Fruit fly (Drosophila melanogaster) whole organism, pupa: ENCODE measurements around the gene tth.

Source experiments
- CG10348 ChIP-seq: fragments of 200-800 bp; sonication (Bioruptor generic); IDR thresholded peaks from 2 replicates; pipeline ENCODE4 v1.3.6; 2022; ENCODE audit warnings: missing biosample characterization, missing genetic modification characterization
- CG12605 ChIP-seq: fragments of 200-800 bp; sonication (Bioruptor generic); IDR thresholded peaks from 2 replicates; pipeline ENCODE4 v1.3.6; 2022; ENCODE audit warnings: missing biosample characterization, missing genetic modification characterization
- CG13204 ChIP-seq: fragments of 200-800 bp; sonication (Bioruptor generic); optimal IDR thresholded peaks from 2 replicates; lab custom pipeline; 2018; ENCODE audit warnings: missing biosample characterization, mild to moderate bottlenecking, missing genetic modification characterization, moderate library complexity
- CG14655 ChIP-seq: fragments of 200-800 bp; sonication (Bioruptor generic); optimal IDR thresholded peaks from 3 replicates; lab custom pipeline; 2017; ENCODE audit warnings: mild to moderate bottlenecking, missing biosample characterization, missing genetic modification reagents, missing genetic modification characterization
- CG15710 ChIP-seq: fragments of 200-800 bp; sonication (Bioruptor generic); optimal IDR thresholded peaks from 2 replicates; lab custom pipeline; 2018; ENCODE audit warnings: missing biosample characterization, mild to moderate bottlenecking, missing genetic modification characterization, moderate library complexity
- CG17806 ChIP-seq: fragments of 200-800 bp; sonication (Bioruptor generic); optimal IDR thresholded peaks from 2 replicates; lab custom pipeline; 2018; ENCODE audit warnings: missing biosample characterization, mild to moderate bottlenecking, missing genetic modification characterization, moderate library complexity
- CG32121 ChIP-seq: fragments of 200-800 bp; sonication (Bioruptor generic); IDR thresholded peaks from 2 replicates; pipeline ENCODE4 v1.3.6; 2022; ENCODE audit warnings: missing biosample characterization, missing genetic modification characterization
- CG34367 ChIP-seq: fragments of 200-800 bp; sonication (Bioruptor generic); optimal IDR thresholded peaks from 2 replicates; lab custom pipeline; 2018; ENCODE audit warnings: missing biosample characterization, mild to moderate bottlenecking, missing genetic modification characterization
- CG4496 ChIP-seq: fragments of 200-800 bp; sonication (Bioruptor generic); IDR thresholded peaks from 3 replicates; pipeline ENCODE4 v1.3.6; 2022; ENCODE audit warnings: missing biosample characterization, missing genetic modification characterization
- CG8159 ChIP-seq: fragments of 200-800 bp; sonication (Bioruptor generic); optimal IDR thresholded peaks from 3 replicates; lab custom pipeline; 2018; ENCODE audit warnings: missing biosample characterization, mild to moderate bottlenecking, missing genetic modification characterization, moderate library complexity
- CG8301 ChIP-seq: fragments of 200-800 bp; sonication (Bioruptor generic); optimal IDR thresholded peaks from 2 replicates; lab custom pipeline; 2018; ENCODE audit warnings: missing biosample characterization, mild to moderate bottlenecking, missing genetic modification characterization
- CG9948 ChIP-seq: fragments of 200-800 bp; sonication (Bioruptor generic); optimal IDR thresholded peaks from 2 replicates; lab custom pipeline; 2018; ENCODE audit warnings: missing biosample characterization, mild to moderate bottlenecking, missing genetic modification characterization, moderate library complexity
- D1 ChIP-seq: fragments of 200-800 bp; sonication (Bioruptor generic); optimal IDR thresholded peaks from 2 replicates; lab custom pipeline; 2018; ENCODE audit warnings: missing biosample characterization, mild to moderate bottlenecking, missing genetic modification characterization, moderate library complexity
- EcR ChIP-seq: fragments of 200-800 bp; sonication (Bioruptor generic); optimal IDR thresholded peaks from 3 replicates; lab custom pipeline; 2019; ENCODE audit warnings: missing biosample characterization, missing genetic modification characterization, mild to moderate bottlenecking, moderate library complexity, missing genetic modification reagents
- Ets98B ChIP-seq: fragments of 200-800 bp; sonication (Bioruptor generic); IDR thresholded peaks from 2 replicates; pipeline ENCODE4 v1.3.6; 2022; ENCODE audit warnings: missing biosample characterization, missing genetic modification characterization
- Pif1B ChIP-seq: fragments of 200-800 bp; sonication (Bioruptor generic); optimal IDR thresholded peaks from 3 replicates; lab custom pipeline; 2016; ENCODE audit warnings: missing biosample characterization, missing genetic modification characterization
- Snoo ChIP-seq: fragments of 200-800 bp; sonication (Bioruptor generic); optimal IDR thresholded peaks from 3 replicates; lab custom pipeline; 2017; ENCODE audit warnings: missing biosample characterization, mild to moderate bottlenecking, missing genetic modification characterization, inconsistent platforms
- fd96Ca ChIP-seq: fragments of 200-800 bp; sonication (Bioruptor generic); IDR thresholded peaks from 3 replicates; pipeline ENCODE4 v1.3.6; 2022; ENCODE audit warnings: missing biosample characterization, missing genetic modification characterization
- gl ChIP-seq: fragments of 200-800 bp; sonication (Bioruptor generic); optimal IDR thresholded peaks from 2 replicates; lab custom pipeline; 2018; ENCODE audit warnings: missing biosample characterization, mild to moderate bottlenecking, missing genetic modification characterization
- rn ChIP-seq: fragments of 200-800 bp; sonication (Bioruptor generic); IDR thresholded peaks from 2 replicates; pipeline ENCODE4 v1.3.6; 2022; ENCODE audit warnings: missing biosample characterization, missing genetic modification characterization

tth gene

DNA sequence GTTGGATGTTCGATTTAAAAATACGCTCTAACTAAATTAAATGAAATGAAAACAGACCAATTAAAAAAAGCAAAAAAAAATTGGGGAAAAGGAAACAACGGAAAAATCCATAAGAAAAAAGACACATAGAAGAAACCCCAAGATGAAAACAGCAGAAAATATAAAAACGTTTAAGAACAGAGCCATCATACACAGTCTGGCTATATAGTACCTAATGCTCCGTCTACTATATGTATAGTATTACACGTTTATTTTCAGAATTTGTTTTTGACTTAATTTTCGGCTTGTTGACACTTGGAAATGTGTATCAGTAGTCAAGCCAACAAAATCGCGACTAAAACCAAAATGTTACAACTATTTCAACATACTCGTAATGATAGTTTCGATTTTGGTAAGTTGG lies 11.0 kb downstream of the tth start, which contains the start of gene CG11178:
TSS of gene CG11178 (plus strand) at position 301 of the 400 bp plus-strand sequence.
- TF ChIP-seq Snoo (tag; lab: Kevin White, UChicago) (no peak), CG4496 (no peak), CG34367 (tag; lab: Kevin White, UChicago) (no peak), CG15710 (tag; lab: Kevin White, UChicago) (no peak), D1 (tag; lab: Kevin White, UChicago) (no peak), CG12605 (GFP tag; lab: Robert Waterston, UW) (no peak), CG9948 (tag; lab: Kevin White, UChicago) (no peak), gl (tag; lab: Kevin White, UChicago) (no peak), CG10348 (no peak), EcR (GFP tag; lab: Kevin White, UChicago) (no peak), CG32121 (no peak), Ets98B (GFP tag; lab: Robert Waterston, UW) (no peak), fd96Ca (GFP tag; lab: Robert Waterston, UW) (no peak), CG8159 (no peak), CG17806 (tag; lab: Kevin White, UChicago) (no peak), CG14655 (GFP tag; lab: Kevin White, UChicago) (no peak), rn (GFP tag; lab: Robert Waterston, UW) (no peak)

DNA sequence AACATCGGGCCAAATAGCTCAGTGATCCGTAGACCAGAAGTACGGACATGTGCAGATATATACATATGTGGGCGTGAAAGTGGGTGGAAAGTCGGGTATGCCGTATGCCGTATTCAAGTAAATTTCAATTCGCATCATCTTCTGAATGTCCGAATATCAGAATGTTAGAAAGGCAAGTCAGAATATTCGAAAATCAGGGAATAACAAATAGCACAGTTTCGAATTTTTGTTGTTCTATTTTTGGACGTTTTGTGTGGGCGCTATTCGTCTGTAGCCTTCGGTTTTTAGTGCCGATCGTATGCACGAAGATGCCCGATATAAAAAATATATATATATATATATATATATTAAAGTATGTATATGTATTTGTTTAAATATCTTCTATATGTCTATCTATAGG lies 11.9 kb downstream of the tth start:
- no peak for TF ChIP-seq CG9948 (tag; lab: Kevin White, UChicago)
- TF ChIP-seq EcR (GFP tag; lab: Kevin White, UChicago): no peak
- no peak for TF ChIP-seq CG17806 (tag; lab: Kevin White, UChicago)
- no peak for TF ChIP-seq CG12605 (GFP tag; lab: Robert Waterston, UW)
- TF ChIP-seq CG13204 (GFP tag; lab: Kevin White, UChicago): no peak
- no peak for TF ChIP-seq gl (tag; lab: Kevin White, UChicago)

DNA sequence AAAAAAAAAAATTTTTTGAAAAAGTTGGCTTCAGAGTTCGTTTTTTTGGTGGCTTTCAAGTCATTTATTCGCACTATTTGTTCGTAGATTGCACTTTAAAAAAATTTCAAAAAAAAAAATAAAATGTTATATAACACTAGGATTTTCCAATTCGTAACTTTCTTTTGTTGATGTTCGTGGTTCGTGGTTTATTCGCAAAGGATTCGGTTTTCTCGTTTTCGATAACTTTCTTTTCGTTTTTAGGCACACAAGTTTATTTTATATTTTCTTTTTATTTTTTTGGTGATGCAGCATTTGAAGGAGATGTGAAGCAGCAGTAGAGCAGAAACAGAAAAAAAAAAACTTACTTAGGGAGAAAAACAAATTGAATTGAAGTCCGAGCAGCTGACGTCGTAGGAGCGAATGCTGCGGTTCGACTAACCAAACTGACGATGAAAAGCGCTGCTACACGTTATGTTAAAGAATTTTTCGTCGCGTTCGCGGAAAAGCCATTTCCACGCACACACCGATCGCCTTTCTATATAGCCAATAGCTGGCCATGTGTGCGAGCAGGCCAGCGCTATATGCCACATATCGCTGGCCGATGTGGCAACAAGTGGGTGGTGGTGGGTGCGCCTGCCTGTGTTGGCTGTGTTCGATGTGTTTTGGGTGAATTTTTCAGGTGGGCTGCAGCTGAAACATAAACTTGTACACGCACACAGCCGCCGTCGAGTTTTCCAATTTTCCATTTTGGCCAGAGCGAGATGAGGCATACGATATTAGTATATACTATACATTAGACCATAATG lies 14.1 kb downstream of the tth start, which contains the start of gene up:
TSS of gene up (minus strand) at position 508 of the 788 bp plus-strand sequence.
- TF ChIP-seq CG12605 (GFP tag; lab: Robert Waterston, UW) (no peak), EcR (GFP tag; lab: Kevin White, UChicago) (no peak), Pif1B (no peak), rn (GFP tag; lab: Robert Waterston, UW) (no peak), fd96Ca (GFP tag; lab: Robert Waterston, UW) (no peak), CG34367 (tag; lab: Kevin White, UChicago) (no peak), CG10348 (no peak), CG15710 (tag; lab: Kevin White, UChicago) (no peak), CG32121 (peak; percentile 23; the same call in 1 of the 2 replicates)
- TF ChIP-seq, all 21 proteins: peak for 1

DNA sequence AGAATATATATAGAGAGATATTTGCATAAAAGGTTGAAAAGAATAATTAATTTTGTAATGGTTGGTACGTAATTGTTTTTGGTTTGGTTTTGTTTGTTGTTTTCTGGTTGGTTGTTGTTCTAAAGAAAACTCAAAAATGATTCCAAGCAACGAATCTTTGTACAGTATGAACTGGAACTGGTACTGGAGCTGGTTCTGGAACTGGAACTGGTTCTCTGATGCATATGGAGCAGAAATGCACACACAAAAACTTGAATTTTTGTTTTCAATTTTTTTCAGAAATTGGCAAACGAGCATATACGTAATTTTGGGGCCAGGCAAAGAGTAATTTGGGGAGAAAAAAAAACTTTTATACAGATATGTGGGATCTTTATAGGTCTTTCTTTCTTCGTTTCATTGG lies 18.6 kb downstream of the tth start:
- TF ChIP-seq gl (tag; lab: Kevin White, UChicago): no peak
- TF ChIP-seq CG10348: no peak
- TF ChIP-seq CG12605 (GFP tag; lab: Robert Waterston, UW): no peak
- TF ChIP-seq CG8159: no peak
- no peak for TF ChIP-seq rn (GFP tag; lab: Robert Waterston, UW)

DNA sequence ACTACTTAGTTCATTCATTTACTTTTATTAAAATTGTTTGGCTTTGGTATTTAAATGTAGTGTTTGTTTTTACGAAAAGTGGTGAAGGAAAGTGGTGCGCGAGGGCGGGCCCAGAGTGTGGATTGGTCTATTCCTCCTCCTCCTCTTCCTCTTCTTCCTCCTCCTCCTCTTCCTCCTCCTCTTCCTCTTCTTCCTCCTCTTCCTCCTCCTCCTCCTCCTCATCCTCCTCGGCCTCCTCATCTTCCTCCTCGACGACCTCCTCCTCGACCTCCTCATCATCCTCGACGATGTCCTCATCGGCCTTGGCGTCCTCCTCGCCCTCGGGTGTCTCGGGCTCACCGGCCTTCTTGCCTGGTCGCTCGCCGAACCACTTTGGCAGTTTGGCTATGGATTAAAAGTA lies 22.7 kb downstream of the tth start:
- no peak for TF ChIP-seq CG32121
- TF ChIP-seq CG34367 (tag; lab: Kevin White, UChicago): no peak
- no peak for TF ChIP-seq CG13204 (GFP tag; lab: Kevin White, UChicago)
- TF ChIP-seq Ets98B (GFP tag; lab: Robert Waterston, UW): no peak

DNA sequence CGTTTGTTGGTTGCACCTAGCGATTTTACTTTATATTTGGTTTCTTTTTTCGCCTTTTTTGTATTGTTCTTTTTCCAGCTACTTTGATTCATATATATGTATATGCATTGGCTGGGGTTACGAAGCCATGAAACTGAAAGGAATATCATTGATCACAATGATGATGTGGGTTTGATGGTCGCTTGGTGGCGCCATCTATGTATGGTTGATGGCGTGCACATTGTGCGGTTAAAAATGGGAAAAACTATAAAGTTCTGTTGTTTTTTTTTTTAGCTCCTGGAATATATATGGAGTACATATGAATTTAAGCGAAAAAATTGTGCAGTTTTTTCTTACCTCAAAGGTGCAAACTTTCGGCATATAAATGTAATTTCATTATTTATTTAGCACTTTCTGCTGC lies 29.5 kb downstream of the tth start:
- TF ChIP-seq CG10348 (no peak), D1 (tag; lab: Kevin White, UChicago) (no peak), Snoo (tag; lab: Kevin White, UChicago) (no peak), fd96Ca (GFP tag; lab: Robert Waterston, UW) (no peak), CG4496 (no peak), CG8301 (tag; lab: Kevin White, UChicago) (no peak), CG8159 (no peak), CG9948 (tag; lab: Kevin White, UChicago) (no peak)

DNA sequence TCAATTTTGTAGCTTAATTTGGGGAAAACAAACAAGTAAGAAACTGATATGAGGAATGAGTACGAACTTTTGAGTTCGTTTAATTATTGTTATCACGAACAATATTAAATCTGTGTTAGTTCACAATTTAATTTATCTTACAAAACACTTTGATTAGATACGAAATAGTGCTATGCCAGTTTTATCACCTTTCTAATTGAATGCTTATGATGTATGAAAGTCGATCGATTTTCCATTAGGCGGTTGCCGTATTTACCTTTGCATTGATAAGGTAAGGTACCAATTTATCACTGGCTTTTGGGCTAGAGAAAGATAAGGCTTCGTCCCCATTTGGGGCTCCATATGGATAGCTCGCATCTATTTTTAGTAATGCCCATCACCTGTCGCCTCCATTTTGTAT lies 37.1 kb downstream of the tth start:
- TF ChIP-seq CG8301 (tag; lab: Kevin White, UChicago) (no peak), CG34367 (tag; lab: Kevin White, UChicago) (no peak), D1 (tag; lab: Kevin White, UChicago) (no peak), rn (GFP tag; lab: Robert Waterston, UW) (no peak), CG13204 (GFP tag; lab: Kevin White, UChicago) (no peak), CG14655 (GFP tag; lab: Kevin White, UChicago) (no peak), Snoo (tag; lab: Kevin White, UChicago) (no peak), gl (tag; lab: Kevin White, UChicago) (no peak), Ets98B (GFP tag; lab: Robert Waterston, UW) (no peak), CG10348 (no peak), CG12605 (GFP tag; lab: Robert Waterston, UW) (no peak), fd96Ca (GFP tag; lab: Robert Waterston, UW) (no peak), CG8159 (no peak), CG15710 (tag; lab: Kevin White, UChicago) (no peak), CG17806 (tag; lab: Kevin White, UChicago) (no peak), CG4496 (no peak), Pif1B (no peak), CG9948 (tag; lab: Kevin White, UChicago) (no peak), CG32121 (no peak), EcR (GFP tag; lab: Kevin White, UChicago) (no peak)
